Fruit fly (Drosophila melanogaster): ENCODE data around the gene CG33285.

The CG33285 gene

dm6 chr3L:21060189-21061070, 28.4 kb downstream of the CG33285 start (continued):
- TF ChIP-seq Dad (GFP tag; optimal IDR thresholded peaks at IDR 0.05) (no peak), CG8388 (GFP tag; optimal IDR thresholded peaks at IDR 0.05) (peak; percentile 22), bbx (GFP tag; IDR thresholded peaks at IDR 0.05; ENCODE audit: partially characterized antibody) (no peak), CG12391 (tag; optimal IDR thresholded peaks at IDR 0.05) (peak; percentile 12), D (optimal IDR thresholded peaks at IDR 0.05) (no peak), D (GFP tag; optimal IDR thresholded peaks at IDR 0.05) (peak; percentile 32), Pdp1 (GFP tag; optimal IDR thresholded peaks at IDR 0.05) (peak in 1 of 2 experiments; percentile 64), CTCF (GFP tag; optimal IDR thresholded peaks at IDR 0.05) (no peak), bsh (GFP tag; optimal IDR thresholded peaks at IDR 0.05) (peak in 1 of 2 experiments; percentile 45), CG13424 (tag; optimal IDR thresholded peaks at IDR 0.05) (peak; percentile 11), CG8944 (GFP tag; optimal IDR thresholded peaks at IDR 0.05) (no peak), unpg (GFP tag; optimal IDR thresholded peaks at IDR 0.05) (peak; percentile 16), row (GFP tag; IDR thresholded peaks at IDR 0.05) (0 out of 3 replicates have a peak, but pooled peaks have one; percentile 17), CG18262 (tag; optimal IDR thresholded peaks at IDR 0.05) (peak; percentile 61), prd (optimal IDR thresholded peaks at IDR 0.05) (no peak), prd (GFP tag; IDR thresholded peaks at IDR 0.05) (0 out of 3 replicates have a peak, but pooled peaks have one; percentile 27), gcm2 (GFP tag; optimal IDR thresholded peaks at IDR 0.05) (no peak), Sox102F (GFP tag; optimal IDR thresholded peaks at IDR 0.05) (peak; percentile 55), CG17361 (GFP tag; IDR thresholded peaks at IDR 0.05) (peak; percentile 57; the same call in 2 of the 3 replicates), gce (GFP tag; IDR thresholded peaks at IDR 0.05) (no peak), hbn (GFP tag; IDR thresholded peaks at IDR 0.05; ENCODE audit: partially characterized antibody) (no peak), CG7839 (tag; optimal IDR thresholded peaks at IDR 0.05) (peak; percentile 19), Eip74EF (GFP tag; optimal IDR thresholded peaks at IDR 0.05) (peak in 1 of 2 experiments; percentile 71), ap (GFP tag; IDR thresholded peaks at IDR 0.05) (no peak), CG2678 (tag; optimal IDR thresholded peaks at IDR 0.05) (peak; percentile 27), repo (GFP tag; optimal IDR thresholded peaks at IDR 0.05) (no peak), CG1603 (tag; optimal IDR thresholded peaks at IDR 0.05) (peak; percentile 5), CG2120 (GFP tag; optimal IDR thresholded peaks at IDR 0.05) (peak; percentile 17), CG10267 (tag; optimal IDR thresholded peaks at IDR 0.05) (peak; percentile 15), nmo (GFP tag; optimal IDR thresholded peaks at IDR 0.05) (peak; percentile 23), Ssrp (tag; optimal IDR thresholded peaks at IDR 0.05) (peak; percentile 12), chinmo (GFP tag; IDR thresholded peaks at IDR 0.05; ENCODE audit: partially characterized antibody) (0 out of 4 replicates have a peak, but pooled peaks have one; percentile 30), Hr51 (GFP tag; optimal IDR thresholded peaks at IDR 0.05) (peak in 1 of 2 experiments; percentile 44), pan (optimal IDR thresholded peaks at IDR 0.05) (no peak), pan (GFP tag; optimal IDR thresholded peaks at IDR 0.05 in 1 of 2, IDR thresholded peaks at IDR 0.05 in 1 of 2) (peak in 1 of 2 experiments; percentile 42), sqz (GFP tag; optimal IDR thresholded peaks at IDR 0.05) (no peak), CG16779 (GFP tag; IDR thresholded peaks at IDR 0.05) (0 out of 2 replicates have a peak, but pooled peaks have one; percentile 13), CG8089 (GFP tag; optimal IDR thresholded peaks at IDR 0.05) (no peak), pho (GFP tag; optimal IDR thresholded peaks at IDR 0.05) (no peak), CG7556 (GFP tag; optimal IDR thresholded peaks at IDR 0.05) (peak; percentile 25), seq (GFP tag; IDR thresholded peaks at IDR 0.05) (0 out of 2 replicates have a peak, but pooled peaks have one; percentile 20), Jarid2 (GFP tag; optimal IDR thresholded peaks at IDR 0.05) (no peak), CG31441 (GFP tag; IDR thresholded peaks at IDR 0.05) (peak; percentile 53), Oli (tag; optimal IDR thresholded peaks at IDR 0.05) (peak; percentile 39), CG4730 (GFP tag; IDR thresholded peaks at IDR 0.05) (no peak), CG10543 (GFP tag; optimal IDR thresholded peaks at IDR 0.05) (no peak), so (GFP tag; IDR thresholded peaks at IDR 0.05) (no peak), CG2712 (tag; optimal IDR thresholded peaks at IDR 0.05) (peak; percentile 54)

Measured in whole organism, embryonic.